Worm (Caenorhabditis elegans): ENCODE data around the gene ztf-1.
A peak's percentile ranks its signal among the peaks of the same experiment; 100 is the strongest.

The ztf-1 gene

ce11 chrIII:8763111-8763510 is 29.0 kb downstream of the ztf-1 start:
- TF ChIP-seq dao-5 (tag; optimal IDR thresholded peaks at IDR 0.05) (no peak), W03F9.2 (tag; optimal IDR thresholded peaks at IDR 0.05) (no peak), him-1 (tag; optimal IDR thresholded peaks at IDR 0.05) (no peak)

DNA sequence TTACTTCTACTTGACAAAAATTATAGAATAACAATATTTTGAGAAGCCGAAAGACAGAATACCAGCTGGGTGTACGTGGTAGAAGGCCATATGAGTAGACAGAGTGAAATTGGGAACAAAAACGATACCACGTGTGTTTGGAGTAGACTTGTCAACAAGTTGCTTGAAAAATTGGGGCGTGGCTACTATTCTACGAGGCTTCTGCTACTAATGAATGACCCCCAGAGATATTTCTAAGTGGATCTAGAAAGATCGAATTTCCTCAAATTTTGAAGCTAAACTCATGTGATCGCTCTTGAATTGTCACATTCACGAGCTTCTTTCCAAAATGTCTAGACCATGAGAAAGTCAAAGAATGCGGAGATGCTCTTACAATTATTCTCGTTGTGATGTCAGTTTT is 30.1 kb downstream of the ztf-1 start:
- TF ChIP-seq him-1 (tag; optimal IDR thresholded peaks at IDR 0.05) (no peak), W03F9.2 (tag; optimal IDR thresholded peaks at IDR 0.05) (no peak), dao-5 (tag; optimal IDR thresholded peaks at IDR 0.05) (no peak)

- no peak for TF ChIP-seq him-1 (tag; optimal IDR thresholded peaks at IDR 0.05)
- TF ChIP-seq dao-5 (tag; optimal IDR thresholded peaks at IDR 0.05): no peak
- no peak for TF ChIP-seq W03F9.2 (tag; optimal IDR thresholded peaks at IDR 0.05)
Measured at ce11 chrIII:8761040-8761654, 31.0 kb downstream of the ztf-1 start, which contains the start of gene aak-1. aak-1 (minus strand) TSS chrIII:8761090.

DNA sequence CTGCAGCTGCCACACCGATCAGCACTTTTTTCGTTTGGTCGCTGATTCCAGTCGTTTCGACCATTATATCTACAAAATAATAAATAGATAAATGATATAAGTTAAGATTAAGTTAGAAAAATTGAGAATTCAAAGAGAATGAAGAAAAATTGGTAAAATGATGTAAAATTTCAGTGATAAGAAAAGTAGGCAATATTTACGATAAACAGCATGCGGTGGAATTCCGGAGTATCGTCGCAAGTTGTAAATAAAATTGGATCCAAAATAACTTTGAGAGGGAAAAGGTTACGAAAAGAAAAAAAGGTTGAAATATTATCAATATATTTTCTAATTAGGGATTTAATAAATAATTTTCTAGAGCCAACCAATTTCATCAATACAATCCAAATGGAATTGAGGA is 37.5 kb downstream of the ztf-1 start, which contains the start of gene tomm-70:
TSS of gene tomm-70 (minus strand) at position 69 of the 400 bp plus-strand sequence.
- TF ChIP-seq dao-5 (tag; optimal IDR thresholded peaks at IDR 0.05) (no peak), him-1 (tag; optimal IDR thresholded peaks at IDR 0.05) (no peak), W03F9.2 (tag; optimal IDR thresholded peaks at IDR 0.05) (no peak)

- TF ChIP-seq dao-5 (tag; optimal IDR thresholded peaks at IDR 0.05) (no peak), him-1 (tag; optimal IDR thresholded peaks at IDR 0.05) (no peak), W03F9.2 (tag; optimal IDR thresholded peaks at IDR 0.05) (no peak)
Measured at ce11 chrIII:8750606-8751005, 41.5 kb downstream of the ztf-1 start, which contains the start of gene ugtp-1. ugtp-1 (minus strand) TSS chrIII:8750706.

DNA sequence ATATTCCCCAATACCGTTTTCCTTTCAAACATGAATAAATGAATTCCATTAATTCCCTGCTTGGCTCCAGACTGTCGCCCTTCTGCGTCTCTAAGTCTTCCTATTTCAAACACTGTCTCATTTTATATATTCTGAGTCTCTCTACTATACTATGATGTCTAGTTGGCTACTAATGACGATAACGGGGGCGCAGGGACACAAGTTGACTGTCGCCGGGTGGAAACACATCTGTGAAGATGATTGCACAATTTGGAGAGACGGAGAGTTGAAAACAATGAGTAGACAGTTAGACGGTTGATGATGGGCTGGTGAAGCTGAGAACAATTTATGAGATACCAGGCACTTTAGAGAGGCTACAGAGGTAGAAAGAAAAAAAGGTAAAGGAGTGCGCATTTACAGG is 42.7 kb downstream of the ztf-1 start, which contains the start of gene sma-2:
TSS of gene sma-2 (plus strand) at position 194 of the 400 bp plus-strand sequence.
- TF ChIP-seq dao-5 (tag; optimal IDR thresholded peaks at IDR 0.05): no peak
- TF ChIP-seq him-1 (tag; optimal IDR thresholded peaks at IDR 0.05): no peak
- no peak for TF ChIP-seq W03F9.2 (tag; optimal IDR thresholded peaks at IDR 0.05)

- TF ChIP-seq dao-5 (tag; optimal IDR thresholded peaks at IDR 0.05) (no peak), W03F9.2 (tag; optimal IDR thresholded peaks at IDR 0.05) (no peak), him-1 (tag; optimal IDR thresholded peaks at IDR 0.05) (no peak)
Measured at ce11 chrIII:8748620-8749019, 43.5 kb downstream of the ztf-1 start.

- no peak for TF ChIP-seq W03F9.2 (tag; optimal IDR thresholded peaks at IDR 0.05)
- TF ChIP-seq dao-5 (tag; optimal IDR thresholded peaks at IDR 0.05): no peak
- no peak for TF ChIP-seq him-1 (tag; optimal IDR thresholded peaks at IDR 0.05)
Measured at ce11 chrIII:8745214-8745613, 46.9 kb downstream of the ztf-1 start.

DNA sequence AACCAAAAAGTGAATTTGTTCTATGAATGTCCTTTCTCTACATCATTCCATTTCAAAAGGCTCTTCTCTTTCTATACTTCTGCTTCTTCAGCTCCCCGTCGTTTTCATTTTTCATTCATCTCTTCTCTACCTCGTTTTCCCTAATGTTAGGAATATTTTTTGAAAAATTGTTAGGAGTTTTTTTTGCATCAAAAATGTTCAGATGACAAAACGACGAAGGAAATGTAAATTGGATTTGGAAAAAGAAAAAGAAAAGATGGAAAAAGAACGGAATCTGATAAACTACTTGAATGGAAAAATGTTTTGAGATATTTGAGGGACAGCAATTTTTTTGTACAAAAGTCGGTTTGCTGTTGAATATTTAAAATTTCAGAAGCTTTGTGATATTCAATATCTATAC is 47.4 kb downstream of the ztf-1 start:
- TF ChIP-seq W03F9.2 (tag; optimal IDR thresholded peaks at IDR 0.05) (no peak), dao-5 (tag; optimal IDR thresholded peaks at IDR 0.05) (no peak), him-1 (tag; optimal IDR thresholded peaks at IDR 0.05) (no peak)

DNA sequence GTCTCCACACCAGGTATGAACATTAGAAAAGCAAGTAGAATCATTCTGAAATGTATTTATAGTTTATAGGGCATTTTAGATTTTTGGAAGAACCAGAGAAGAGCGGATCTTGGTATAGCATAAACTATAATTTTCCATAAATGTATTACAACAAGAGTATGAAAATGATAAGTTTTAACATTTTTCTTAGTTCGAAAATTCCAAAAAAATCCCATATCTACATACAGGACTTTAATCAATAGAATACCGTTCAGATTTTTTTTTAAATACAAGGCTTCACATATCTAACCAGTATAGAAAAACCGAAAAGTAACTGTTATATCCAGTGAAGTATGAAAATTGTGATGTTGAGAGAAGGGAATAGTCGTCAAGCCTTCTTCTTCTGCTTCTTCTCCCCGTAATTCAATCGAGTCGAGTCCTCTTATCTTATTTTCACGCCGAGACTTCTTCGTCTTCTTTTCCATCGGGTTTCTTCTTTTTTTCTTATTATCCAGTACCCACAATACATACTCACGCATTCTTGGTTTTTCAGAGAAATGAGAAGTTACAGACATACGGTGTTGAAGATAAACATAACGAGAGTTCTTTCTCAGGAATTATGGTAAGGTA is 48.3 kb downstream of the ztf-1 start, which contains the start of gene ZK370.6:
TSS of gene ZK370.6 (minus strand) at position 51 of the 609 bp plus-strand sequence.
- TF ChIP-seq him-1 (tag; optimal IDR thresholded peaks at IDR 0.05): no peak
- TF ChIP-seq dao-5 (tag; optimal IDR thresholded peaks at IDR 0.05): no peak
- TF ChIP-seq W03F9.2 (tag; optimal IDR thresholded peaks at IDR 0.05): no peak

DNA sequence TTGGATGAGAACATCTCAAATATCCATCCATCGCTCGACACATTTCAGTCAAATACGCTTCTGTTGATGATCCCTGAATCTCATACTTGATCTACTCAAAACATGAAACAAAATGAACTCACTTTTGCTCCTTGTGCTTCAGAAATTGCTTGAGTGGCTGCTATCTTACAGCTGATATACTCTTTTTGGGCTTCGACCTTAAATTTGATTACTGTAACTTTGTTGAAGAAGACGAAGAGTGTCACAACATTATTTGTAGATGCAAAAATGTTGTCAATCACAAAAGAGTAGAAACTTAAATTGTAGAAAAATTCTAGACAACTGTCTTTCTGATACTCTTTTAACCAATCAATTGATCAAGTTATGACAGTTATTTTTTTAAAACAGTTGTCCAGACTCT is 49.6 kb downstream of the ztf-1 start:
- TF ChIP-seq W03F9.2 (tag; optimal IDR thresholded peaks at IDR 0.05) (no peak), dao-5 (tag; optimal IDR thresholded peaks at IDR 0.05) (no peak), him-1 (tag; optimal IDR thresholded peaks at IDR 0.05) (no peak)

- TF ChIP-seq W03F9.2 (tag; optimal IDR thresholded peaks at IDR 0.05) (no peak), him-1 (tag; optimal IDR thresholded peaks at IDR 0.05) (no peak), dao-5 (tag; optimal IDR thresholded peaks at IDR 0.05) (no peak)
Measured at ce11 chrIII:8741955-8742354, 50.2 kb downstream of the ztf-1 start.

DNA sequence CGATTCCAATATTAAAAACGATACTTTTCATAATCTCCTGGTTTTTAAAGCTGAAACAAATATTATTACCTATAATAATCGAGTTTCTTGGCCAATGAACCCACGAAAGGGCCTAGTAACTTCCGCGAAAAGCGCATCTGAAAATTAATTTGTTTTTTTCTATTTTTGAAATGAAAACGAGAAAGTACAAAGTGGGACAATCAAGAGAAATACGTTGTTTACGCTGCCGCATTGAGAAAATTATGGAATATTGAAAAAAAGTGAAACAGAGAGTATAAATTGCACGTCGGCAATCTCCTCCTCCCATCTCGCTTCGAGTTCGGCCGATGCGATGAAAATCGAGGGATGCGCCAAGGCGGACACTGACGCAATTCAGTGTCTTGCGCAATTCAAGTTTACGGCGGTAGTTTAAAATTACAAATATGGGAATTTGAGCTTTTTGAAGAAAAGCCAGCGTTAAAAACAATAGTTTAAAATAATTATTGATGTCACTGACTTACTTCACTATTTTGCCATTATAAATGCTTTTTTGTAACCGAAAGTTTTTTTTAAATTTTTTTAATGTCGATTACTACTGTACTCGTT is 50.8 kb downstream of the ztf-1 start, which contains the start of gene pdhk-2:
TSS of gene pdhk-2 (minus strand) at position 137 of the 585 bp plus-strand sequence.
- TF ChIP-seq dao-5 (tag; optimal IDR thresholded peaks at IDR 0.05): no peak
- peak; percentile 91 for TF ChIP-seq W03F9.2 (tag; optimal IDR thresholded peaks at IDR 0.05)
- peak; percentile 93 for TF ChIP-seq him-1 (tag; optimal IDR thresholded peaks at IDR 0.05)

- TF ChIP-seq dao-5 (tag; optimal IDR thresholded peaks at IDR 0.05): no peak
- TF ChIP-seq W03F9.2 (tag; optimal IDR thresholded peaks at IDR 0.05): no peak
- no peak for TF ChIP-seq him-1 (tag; optimal IDR thresholded peaks at IDR 0.05)
Measured at ce11 chrIII:8739786-8740185, 52.4 kb downstream of the ztf-1 start.

Measured in whole organism, L4/young adult.